Fruit fly (Drosophila melanogaster) whole organism, embryonic: Measurements from ENCODE around the gene CG46440.

Experiments
- Atf6 ChIP-seq: fragments of 200-800 bp; sonication (Bioruptor generic); IDR thresholded peaks from 2 replicates; pipeline ENCODE4 v1.3.6; 2022; ENCODE audit warnings: missing biosample characterization, missing genetic modification characterization
- BEAF-32 ChIP-seq: fragments of 200-800 bp; sonication (Bioruptor generic); optimal IDR thresholded peaks from 3 replicates; lab custom pipeline; 2017; ENCODE audit warnings: missing biosample characterization, missing genetic modification characterization, mild to moderate bottlenecking, moderate library complexity, missing genetic modification reagents
- Bteb2 ChIP-seq: fragments of 200-800 bp; sonication (Bioruptor generic); optimal IDR thresholded peaks from 2 replicates; lab custom pipeline; 2016; ENCODE audit warnings: missing biosample characterization, missing genetic modification characterization
- CG10267 ChIP-seq: fragments of 200-800 bp; sonication (Bioruptor generic); optimal IDR thresholded peaks from 2 replicates; lab custom pipeline; 2018; ENCODE audit warnings: missing biosample characterization, mild to moderate bottlenecking, missing genetic modification characterization, moderate library complexity
- CG11504 ChIP-seq: fragments of 200-800 bp; sonication (Bioruptor generic); optimal IDR thresholded peaks from 3 replicates; lab custom pipeline; 2019; ENCODE audit warnings: missing biosample characterization, mild to moderate bottlenecking, missing genetic modification characterization, moderate library complexity
- CG11695 ChIP-seq: fragments of 200-800 bp; sonication (Bioruptor generic); IDR thresholded peaks from 3 replicates; pipeline ENCODE4 v1.3.6; 2022; ENCODE audit warnings: missing biosample characterization, missing genetic modification characterization
- CG12236 ChIP-seq: fragments of 200-800 bp; sonication (Bioruptor generic); optimal IDR thresholded peaks from 2 replicates; lab custom pipeline; 2016; ENCODE audit warnings: missing biosample characterization, missing genetic modification characterization
- CG12391 ChIP-seq: fragments of 200-800 bp; sonication (Bioruptor generic); optimal IDR thresholded peaks from 3 replicates; lab custom pipeline; 2018; ENCODE audit warnings: missing biosample characterization, mild to moderate bottlenecking, missing genetic modification characterization, moderate library complexity
- CG13287 ChIP-seq: fragments of 200-800 bp; sonication (Bioruptor generic); IDR thresholded peaks from 2 replicates; pipeline ENCODE4 v1.3.6; 2022; ENCODE audit warnings: missing biosample characterization, missing genetic modification characterization; ENCODE audit not compliant: partially characterized antibody
- CG1603 ChIP-seq: fragments of 200-800 bp; sonication (Bioruptor generic); optimal IDR thresholded peaks from 2 replicates; lab custom pipeline; 2019; ENCODE audit warnings: missing biosample characterization, mild to moderate bottlenecking, missing genetic modification characterization, moderate library complexity
- CG17328 ChIP-seq: fragments of 200-800 bp; sonication (Bioruptor generic); IDR thresholded peaks from 2 replicates; pipeline ENCODE4 v1.3.6; 2022; ENCODE audit warnings: missing biosample characterization, missing genetic modification characterization
- CG34376 ChIP-seq: fragments of 200-800 bp; sonication (Bioruptor generic); optimal IDR thresholded peaks from 2 replicates; lab custom pipeline; 2018; ENCODE audit warnings: missing biosample characterization, mild to moderate bottlenecking, missing genetic modification characterization
- CG43689 ChIP-seq: fragments of 200-800 bp; sonication (Bioruptor generic); IDR thresholded peaks from 2 replicates; pipeline ENCODE4 v1.3.6; 2022; ENCODE audit warnings: missing biosample characterization, missing genetic modification characterization
- CG4854 ChIP-seq: fragments of 200-800 bp; sonication (Bioruptor generic); optimal IDR thresholded peaks from 2 replicates; lab custom pipeline; 2016; ENCODE audit warnings: missing biosample characterization, missing genetic modification characterization, inconsistent platforms
- CG6813 ChIP-seq: fragments of 200-800 bp; sonication (Bioruptor generic); optimal IDR thresholded peaks from 2 replicates; lab custom pipeline; 2017; ENCODE audit warnings: missing biosample characterization, missing genetic modification characterization, mild to moderate bottlenecking, moderate library complexity, missing genetic modification reagents
- CG8089 ChIP-seq: fragments of 200-800 bp; sonication (Bioruptor generic); optimal IDR thresholded peaks from 3 replicates; lab custom pipeline; 2016; ENCODE audit warnings: missing biosample characterization, missing genetic modification characterization
- CHES-1-like ChIP-seq: fragments of 200-800 bp; sonication (Bioruptor generic); optimal IDR thresholded peaks from 2 replicates; lab custom pipeline; 2016; ENCODE audit warnings: missing biosample characterization, missing genetic modification characterization
- Chrac-16 ChIP-seq: fragments of 200-800 bp; sonication (Bioruptor generic); optimal IDR thresholded peaks from 3 replicates; lab custom pipeline; 2016; ENCODE audit warnings: missing biosample characterization, missing genetic modification characterization
- CkIIα-i1 ChIP-seq: fragments of 200-800 bp; sonication (Bioruptor generic); IDR thresholded peaks from 2 replicates; pipeline ENCODE4 v1.3.6; 2022; ENCODE audit warnings: missing biosample characterization, missing genetic modification characterization
- H2.0 ChIP-seq: fragments of 200-800 bp; sonication (Bioruptor generic); IDR thresholded peaks from 2 replicates; pipeline ENCODE4 v1.3.6; 2022; ENCODE audit warnings: missing biosample characterization, missing genetic modification characterization
- HLH54F ChIP-seq: fragments of 200-800 bp; sonication (Bioruptor generic); optimal IDR thresholded peaks from 3 replicates; lab custom pipeline; 2016; ENCODE audit warnings: missing biosample characterization, missing genetic modification characterization
- Nf-YB ChIP-seq: fragments of 200-800 bp; sonication (Bioruptor generic); optimal IDR thresholded peaks from 3 replicates; lab custom pipeline; 2019; ENCODE audit warnings: missing biosample characterization, mild to moderate bottlenecking, missing genetic modification characterization, moderate library complexity
- Rfx ChIP-seq: fragments of 200-800 bp; sonication (Bioruptor generic); IDR thresholded peaks from 2 replicates; pipeline ENCODE4 v1.3.6; 2022; ENCODE audit warnings: missing biosample characterization, missing genetic modification characterization
- Sin3A ChIP-seq: fragments of >200 bp; optimal IDR thresholded peaks from 2 replicates; lab custom pipeline; 2018
- Taf1 ChIP-seq: fragments of 200-800 bp; sonication (Bioruptor generic); IDR thresholded peaks from 2 replicates; pipeline ENCODE4 v1.3.6; 2022; ENCODE audit warnings: missing biosample characterization, missing genetic modification characterization
- YL-1 ChIP-seq: fragments of 200-800 bp; sonication (Bioruptor generic); optimal IDR thresholded peaks from 3 replicates; lab custom pipeline; 2017; ENCODE audit warnings: missing biosample characterization, mild to moderate bottlenecking, missing genetic modification characterization
- abd-A ChIP-seq: fragments of 200-800 bp; sonication (Bioruptor generic); optimal IDR thresholded peaks from 3 replicates; lab custom pipeline; 2019; ENCODE audit warnings: missing biosample characterization, mild to moderate bottlenecking, missing genetic modification characterization, moderate library complexity
- ac ChIP-seq: fragments of 200-800 bp; sonication (Bioruptor generic); optimal IDR thresholded peaks from 3 replicates; lab custom pipeline; 2017; ENCODE audit warnings: missing biosample characterization, mild to moderate bottlenecking, missing genetic modification characterization
- ato ChIP-seq: fragments of 200-800 bp; sonication (Bioruptor generic); IDR thresholded peaks from 2 replicates; pipeline ENCODE4 v1.3.6; 2022; ENCODE audit warnings: missing biosample characterization, missing genetic modification characterization; ENCODE audit not compliant: partially characterized antibody
- cato ChIP-seq: fragments of 200-800 bp; sonication (Bioruptor generic); optimal IDR thresholded peaks from 2 replicates; lab custom pipeline; 2016; ENCODE audit warnings: missing biosample characterization, missing genetic modification characterization, borderline replicate concordance
- ci ChIP-seq: fragments of 200-800 bp; sonication (Bioruptor generic); IDR thresholded peaks from 3 replicates; pipeline ENCODE4 v1.3.6; 2022; ENCODE audit warnings: missing biosample characterization, missing genetic modification characterization
- danr ChIP-seq: fragments of 200-800 bp; sonication (Bioruptor generic); IDR thresholded peaks from 2 replicates; pipeline ENCODE4 v1.3.6; 2022; ENCODE audit warnings: missing biosample characterization, missing genetic modification characterization
- disco-r ChIP-seq: fragments of 200-800 bp; sonication (Bioruptor generic); optimal IDR thresholded peaks from 2 replicates; lab custom pipeline; 2016; ENCODE audit warnings: missing biosample characterization, missing genetic modification characterization
- dpn ChIP-seq, 2 experiments: fragments of 200-800 bp; sonication (Bioruptor generic); optimal IDR thresholded peaks; 3 replicates each; lab custom pipeline; 2016; ENCODE audit warnings: missing biosample characterization in 2 of 2, missing genetic modification characterization in 2 of 2
- exex ChIP-seq: fragments of 200-800 bp; sonication (Bioruptor generic); optimal IDR thresholded peaks from 4 replicates; lab custom pipeline; 2018; ENCODE audit warnings: missing biosample characterization, mild to moderate bottlenecking, missing genetic modification characterization, moderate library complexity
- fd3F ChIP-seq: fragments of 200-800 bp; sonication (Bioruptor generic); optimal IDR thresholded peaks from 2 replicates; lab custom pipeline; 2018; ENCODE audit warnings: missing biosample characterization, mild to moderate bottlenecking, missing genetic modification characterization, moderate library complexity
- gfzf ChIP-seq: fragments of 200-800 bp; sonication (Bioruptor generic); optimal IDR thresholded peaks from 2 replicates; lab custom pipeline; 2016; ENCODE audit warnings: missing biosample characterization, mild to moderate bottlenecking, missing genetic modification characterization, moderate library complexity
- ham ChIP-seq: fragments of 200-800 bp; sonication (Bioruptor generic); IDR thresholded peaks from 2 replicates; pipeline ENCODE4 v1.3.6; 2022; ENCODE audit warnings: missing biosample characterization, missing genetic modification characterization
- inv ChIP-seq: fragments of 200-800 bp; sonication (Bioruptor generic); IDR thresholded peaks from 2 replicates; pipeline ENCODE4 v1.3.6; 2022; ENCODE audit warnings: missing biosample characterization, missing genetic modification characterization; ENCODE audit not compliant: partially characterized antibody
- nerfin-1 ChIP-seq: fragments of 200-800 bp; sonication (Bioruptor generic); optimal IDR thresholded peaks from 3 replicates; lab custom pipeline; 2019; ENCODE audit warnings: missing biosample characterization, mild to moderate bottlenecking, missing genetic modification characterization, moderate library complexity
- pb ChIP-seq: fragments of 200-800 bp; sonication (Bioruptor generic); optimal IDR thresholded peaks from 3 replicates; lab custom pipeline; 2016; ENCODE audit warnings: missing biosample characterization, missing genetic modification characterization
- ranshi ChIP-seq: fragments of 200-800 bp; sonication (Bioruptor generic); IDR thresholded peaks from 2 replicates; pipeline ENCODE4 v1.3.6; 2022; ENCODE audit warnings: missing biosample characterization, missing genetic modification characterization
- row ChIP-seq: fragments of 200-800 bp; sonication (Bioruptor generic); IDR thresholded peaks from 3 replicates; pipeline ENCODE4 v1.3.6; 2022; ENCODE audit warnings: missing biosample characterization, missing genetic modification characterization
- scrt ChIP-seq: fragments of 200-800 bp; sonication (Bioruptor generic); optimal IDR thresholded peaks from 2 replicates; lab custom pipeline; 2018; ENCODE audit warnings: missing biosample characterization, mild to moderate bottlenecking, missing genetic modification characterization, moderate library complexity
- shn ChIP-seq: fragments of 200-800 bp; sonication (Bioruptor generic); optimal IDR thresholded peaks from 3 replicates; lab custom pipeline; 2016; ENCODE audit warnings: missing biosample characterization, missing genetic modification characterization
- sna ChIP-seq: fragments of 200-800 bp; sonication (Bioruptor generic); IDR thresholded peaks from 2 replicates; pipeline ENCODE4 v1.3.6; 2022; ENCODE audit warnings: missing biosample characterization, missing genetic modification characterization; ENCODE audit not compliant: partially characterized antibody
- stwl ChIP-seq: fragments of 200-800 bp; sonication (Bioruptor generic); optimal IDR thresholded peaks from 3 replicates; lab custom pipeline; 2018; ENCODE audit warnings: missing biosample characterization, mild to moderate bottlenecking, missing genetic modification characterization, moderate library complexity
- zen ChIP-seq: fragments of 200-800 bp; sonication (Bioruptor generic); optimal IDR thresholded peaks from 3 replicates; lab custom pipeline; 2018; ENCODE audit warnings: missing biosample characterization, mild to moderate bottlenecking, missing genetic modification characterization, moderate library complexity
- zen2 ChIP-seq: fragments of 200-800 bp; sonication (Bioruptor generic); IDR thresholded peaks from 3 replicates; pipeline ENCODE4 v1.3.6; 2022; ENCODE audit warnings: missing biosample characterization, missing genetic modification characterization; ENCODE audit not compliant: partially characterized antibody

Gene CG46440

DNA sequence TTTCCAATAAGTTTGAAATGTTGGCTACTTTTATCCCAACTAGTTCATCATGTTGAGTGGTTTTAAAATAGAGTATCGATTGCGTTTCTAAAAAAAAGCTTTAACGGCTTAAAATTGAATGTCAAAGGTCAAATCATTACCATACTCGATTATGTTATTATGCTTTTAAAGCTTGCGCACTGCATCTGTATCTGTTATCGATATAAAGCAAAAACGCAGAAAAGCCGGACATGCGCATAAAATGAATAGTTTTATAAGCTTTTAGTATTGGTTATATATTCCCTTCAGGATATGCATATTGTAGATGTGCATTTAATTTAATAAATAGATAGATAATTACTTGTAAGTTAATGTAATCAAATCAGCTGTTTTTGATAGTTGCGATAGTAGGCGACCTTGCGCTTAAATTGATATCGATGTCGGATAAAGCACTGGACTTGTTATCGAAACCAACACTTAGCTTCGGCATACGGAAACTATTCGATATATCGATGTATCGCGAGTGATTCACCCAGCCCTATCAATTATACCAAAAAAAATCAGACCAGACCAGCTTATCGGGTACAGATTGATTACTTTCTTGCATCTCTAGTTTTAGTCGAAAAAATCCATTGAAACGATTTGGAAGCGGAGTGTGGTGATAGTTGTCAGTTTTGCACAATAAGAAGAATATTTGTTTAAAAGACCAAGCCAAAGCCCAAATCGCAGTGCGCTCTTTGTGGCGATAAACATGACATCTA lies 34.2 kb upstream of the CG46440 start, which contains the start of gene shi (continued):
- TF ChIP-seq stwl (tag; lab: Kevin White, UChicago) (peak; percentile 89), ham (GFP tag; lab: Robert Waterston, UW) (no peak), zen2 (peak; percentile 97; the same call in 2 of the 3 replicates), fd3F (GFP tag; lab: Kevin White, UChicago) (no peak), sna (GFP tag; lab: Robert Waterston, UW) (peak; percentile 93), inv (GFP tag; lab: Robert Waterston, UW) (peak; percentile 97), cato (GFP tag; lab: Kevin White, UChicago) (no peak), Taf1 (GFP tag; lab: Robert Waterston, UW) (no peak), ci (GFP tag; lab: Robert Waterston, UW) (peak; percentile 58; the same call in 2 of the 3 replicates), exex (peak; percentile 86), CG1603 (tag; lab: Kevin White, UChicago) (peak; percentile 79), CG8089 (no peak), BEAF-32 (GFP tag; lab: Kevin White, UChicago) (peak; percentile 98), gfzf (peak; percentile 53), YL-1 (GFP tag; lab: Kevin White, UChicago) (no peak), H2.0 (GFP tag; lab: Robert Waterston, UW) (no peak), pb (GFP tag; lab: Kevin White, UChicago) (no peak), CG12391 (tag; lab: Kevin White, UChicago) (peak; percentile 50), nerfin-1 (tag; lab: Kevin White, UChicago) (no peak), CG12236 (GFP tag; lab: Kevin White, UChicago) (no peak), ac (GFP tag; lab: Kevin White, UChicago) (no peak), CG43689 (GFP tag; lab: Robert Waterston, UW) (no peak), Rfx (no peak; the same call in 1 of the 2 replicates), HLH54F (GFP tag; lab: Kevin White, UChicago) (no peak), shn (no peak), row (peak; percentile 67), CG13287 (GFP tag; lab: Robert Waterston, UW) (peak; percentile 96), dpn (GFP tag; optimal IDR thresholded peaks at IDR 0.05; lab: Kevin White, UChicago) (peak; percentile 23 to 35), Atf6 (no peak), CG34376 (peak; percentile 80), Chrac-16 (GFP tag; lab: Kevin White, UChicago) (no peak), CG10267 (peak; percentile 70), Bteb2 (GFP tag; lab: Kevin White, UChicago) (no peak), CG11504 (no peak), Nf-YB (GFP tag; lab: Kevin White, UChicago) (peak; percentile 18), Sin3A (lab: Kevin White, UChicago) (peak; percentile 52), ranshi (GFP tag; lab: Robert Waterston, UW) (no peak), CG17328 (0 out of 2 replicates have a peak, but pooled peaks have one; percentile 14), ato (GFP tag; lab: Robert Waterston, UW) (peak; percentile 99), scrt (GFP tag; lab: Kevin White, UChicago) (peak; percentile 13), CG4854 (GFP tag; lab: Kevin White, UChicago) (no peak), CkIIα-i1 (GFP tag; lab: Robert Waterston, UW) (no peak), zen (tag; lab: Kevin White, UChicago) (peak; percentile 46), CG6813 (GFP tag; lab: Kevin White, UChicago) (no peak), disco-r (GFP tag; lab: Kevin White, UChicago) (no peak), danr (no peak), CG11695 (GFP tag; lab: Robert Waterston, UW) (no peak), abd-A (tag; lab: Kevin White, UChicago) (peak; percentile 83), CHES-1-like (GFP tag; lab: Kevin White, UChicago) (peak; percentile 44)
